Worm (Caenorhabditis elegans) whole organism, mixed stage, embryonic: ENCODE results near the gene T03F6.4.

Source experiments
- ceh-83 ChIP-seq: fragments of 200-800 bp; sonication (Bioruptor generic); optimal IDR thresholded peaks from 2 replicates; lab custom pipeline; 2018; ENCODE audit warnings: mild to moderate bottlenecking, missing genetic modification characterization, missing compliant biosample characterization
- drap-1 ChIP-seq: fragments of 200-800 bp; sonication (Bioruptor generic); optimal IDR thresholded peaks from 3 replicates; lab custom pipeline; 2018; ENCODE audit warnings: mild to moderate bottlenecking, missing genetic modification characterization, missing compliant biosample characterization
- elt-3 ChIP-seq: fragments of 150-350 bp; optimal IDR thresholded peaks from 2 replicates; lab custom pipeline; 2014; ENCODE audit warnings: missing biosample characterization, missing genetic modification characterization
- lin-13 ChIP-seq: fragments of 150-350 bp; optimal IDR thresholded peaks from 2 replicates; lab custom pipeline; 2014; ENCODE audit warnings: missing biosample characterization, missing genetic modification characterization
- mep-1 ChIP-seq: fragments of 150-350 bp; optimal IDR thresholded peaks from 2 replicates; lab custom pipeline; 2017; ENCODE audit warnings: missing biosample characterization, missing genetic modification reagents, missing genetic modification characterization, inconsistent platforms
- nhr-28 ChIP-seq: fragments of 150-350 bp; optimal IDR thresholded peaks from 2 replicates; lab custom pipeline; 2014; ENCODE audit warnings: missing biosample characterization, missing genetic modification characterization
- nhr-76 ChIP-seq: sonication (generic microtip); optimal IDR thresholded peaks from 2 replicates; lab custom pipeline; 2017; ENCODE audit warnings: missing biosample characterization, missing genetic modification characterization
- pha-4 ChIP-seq: fragments of 150-350 bp; optimal IDR thresholded peaks from 2 replicates; lab custom pipeline; 2018; ENCODE audit warnings: missing biosample characterization, missing genetic modification reagents, missing genetic modification characterization
- unc-39 ChIP-seq: fragments of 150-350 bp; optimal IDR thresholded peaks from 2 replicates; lab custom pipeline; 2014; ENCODE audit warnings: missing biosample characterization, missing genetic modification characterization
- unc-62 ChIP-seq: fragments of 150-350 bp; optimal IDR thresholded peaks from 2 replicates; lab custom pipeline; 2014; ENCODE audit warnings: missing biosample characterization, missing genetic modification reagents, missing genetic modification characterization

DNA sequence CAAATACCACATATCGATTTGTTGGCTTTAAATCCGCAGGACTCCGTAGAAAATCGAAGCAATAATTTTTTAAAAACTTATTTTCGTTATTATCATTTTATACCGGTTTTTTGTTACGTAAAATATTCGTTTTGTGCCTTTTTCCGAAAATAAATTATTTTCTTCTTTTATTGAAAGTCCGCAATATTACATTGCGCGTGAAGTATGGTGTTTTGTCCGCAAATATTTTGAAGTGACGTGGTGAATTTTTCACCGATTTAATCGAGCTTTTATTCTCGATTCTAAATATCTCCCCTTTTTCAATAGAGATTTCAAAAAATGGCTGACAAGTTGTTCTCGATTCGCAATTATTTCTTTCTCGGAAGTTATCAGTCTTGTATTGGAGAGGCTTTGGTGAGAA lies 40.1 kb downstream of the T03F6.4 start, which contains the start of gene cope-1:
- no peak for TF ChIP-seq nhr-76 (tag; lab: Kevin White, UChicago)
- no peak for TF ChIP-seq nhr-28 (tag; lab: Kevin White, UChicago)
- no peak for TF ChIP-seq unc-62 (GFP tag; lab: Kevin White, UChicago)
- no peak for TF ChIP-seq unc-39 (tag; lab: Kevin White, UChicago)
- no peak for TF ChIP-seq elt-3
- no peak for TF ChIP-seq lin-13
- TF ChIP-seq mep-1 (tag; lab: Kevin White, UChicago), result peak; percentile 4
- no peak for TF ChIP-seq pha-4 (tag; lab: Kevin White, UChicago)
- no peak for TF ChIP-seq ceh-83 (GFP tag; lab: Kevin White, UChicago)
- no peak for TF ChIP-seq drap-1 (GFP tag; lab: Kevin White, UChicago)
